Fruit fly (Drosophila melanogaster) whole organism, embryonic: Measurements from ENCODE around the gene Dph3.

Source experiments
- BEAF-32 ChIP-seq: fragments of 200-800 bp; sonication (Bioruptor generic); optimal IDR thresholded peaks from 3 replicates; lab custom pipeline; 2017; ENCODE audit warnings: missing biosample characterization, missing genetic modification characterization, mild to moderate bottlenecking, moderate library complexity, missing genetic modification reagents
- CG13123 ChIP-seq: fragments of 200-800 bp; sonication (Bioruptor generic); optimal IDR thresholded peaks from 2 replicates; lab custom pipeline; 2016; ENCODE audit warnings: missing biosample characterization, missing genetic modification characterization
- CG13424 ChIP-seq: fragments of 200-800 bp; sonication (Bioruptor generic); optimal IDR thresholded peaks from 2 replicates; lab custom pipeline; 2019; ENCODE audit warnings: missing biosample characterization, mild to moderate bottlenecking, missing genetic modification characterization, moderate library complexity
- CG1603 ChIP-seq: fragments of 200-800 bp; sonication (Bioruptor generic); optimal IDR thresholded peaks from 2 replicates; lab custom pipeline; 2019; ENCODE audit warnings: missing biosample characterization, mild to moderate bottlenecking, missing genetic modification characterization, moderate library complexity
- CG30403 ChIP-seq: fragments of 200-800 bp; sonication (Bioruptor generic); optimal IDR thresholded peaks from 3 replicates; lab custom pipeline; 2016; ENCODE audit warnings: missing biosample characterization, missing genetic modification characterization
- CG3065 ChIP-seq: fragments of 200-800 bp; sonication (Bioruptor generic); optimal IDR thresholded peaks from 2 replicates; lab custom pipeline; 2016; ENCODE audit warnings: missing biosample characterization, missing genetic modification characterization
- CG32772 ChIP-seq: fragments of 200-800 bp; sonication (Bioruptor generic); IDR thresholded peaks from 2 replicates; pipeline ENCODE4 v1.3.6; 2022; ENCODE audit warnings: missing biosample characterization, missing genetic modification characterization
- CG34224 ChIP-seq: fragments of 200-800 bp; sonication (Bioruptor generic); IDR thresholded peaks from 3 replicates; pipeline ENCODE4 v1.3.6; 2022; ENCODE audit warnings: missing biosample characterization, missing genetic modification characterization; ENCODE audit not compliant: partially characterized antibody
- CG42726 ChIP-seq: fragments of 200-800 bp; sonication (Bioruptor generic); IDR thresholded peaks from 2 replicates; pipeline ENCODE4 v1.3.6; 2022; ENCODE audit warnings: missing biosample characterization, missing genetic modification characterization; ENCODE audit not compliant: partially characterized antibody
- CG5245 ChIP-seq: fragments of 200-800 bp; sonication (Bioruptor generic); optimal IDR thresholded peaks from 3 replicates; lab custom pipeline; 2016; ENCODE audit warnings: missing biosample characterization, missing genetic modification characterization
- CG7357 ChIP-seq: fragments of 200-800 bp; sonication (Bioruptor generic); IDR thresholded peaks from 3 replicates; pipeline ENCODE4 v1.3.6; 2022; ENCODE audit warnings: missing biosample characterization, missing genetic modification characterization
- CG9797 ChIP-seq: fragments of 200-800 bp; sonication (Bioruptor generic); optimal IDR thresholded peaks from 3 replicates; lab custom pipeline; 2018; ENCODE audit warnings: missing biosample characterization, mild to moderate bottlenecking, missing genetic modification characterization
- Chrac-16 ChIP-seq: fragments of 200-800 bp; sonication (Bioruptor generic); optimal IDR thresholded peaks from 3 replicates; lab custom pipeline; 2016; ENCODE audit warnings: missing biosample characterization, missing genetic modification characterization
- Dek ChIP-seq: fragments of 200-800 bp; sonication (Bioruptor generic); optimal IDR thresholded peaks from 3 replicates; lab custom pipeline; 2019; ENCODE audit warnings: missing biosample characterization, mild to moderate bottlenecking, missing genetic modification characterization, moderate library complexity
- HmgD ChIP-seq: fragments of 200-800 bp; sonication (Bioruptor generic); optimal IDR thresholded peaks from 3 replicates; lab custom pipeline; 2016; ENCODE audit warnings: missing biosample characterization, missing genetic modification characterization
- Hsf ChIP-seq: fragments of 200-800 bp; sonication (Bioruptor generic); optimal IDR thresholded peaks from 3 replicates; lab custom pipeline; 2016; ENCODE audit warnings: missing biosample characterization, missing genetic modification characterization
- Lpt ChIP-seq: fragments of >200 bp; optimal IDR thresholded peaks from 2 replicates; lab custom pipeline; 2018; ENCODE audit warnings: missing biosample characterization, missing genetic modification characterization
- MESR4 ChIP-seq: fragments of 200-800 bp; sonication (Bioruptor generic); optimal IDR thresholded peaks from 2 replicates; lab custom pipeline; 2018; ENCODE audit warnings: missing biosample characterization, mild to moderate bottlenecking, missing genetic modification characterization, moderate library complexity
- Mrtf ChIP-seq: fragments of 200-800 bp; sonication (Bioruptor generic); IDR thresholded peaks from 3 replicates; pipeline ENCODE4 v1.3.6; 2022; ENCODE audit warnings: missing biosample characterization, missing genetic modification characterization
- NC2β ChIP-seq: fragments of 200-800 bp; sonication (Bioruptor generic); optimal IDR thresholded peaks from 2 replicates; lab custom pipeline; 2016; ENCODE audit warnings: missing biosample characterization, missing genetic modification characterization
- Sry-δ ChIP-seq: fragments of 200-800 bp; sonication (Bioruptor generic); optimal IDR thresholded peaks from 2 replicates; lab custom pipeline; 2016; ENCODE audit warnings: missing biosample characterization, missing genetic modification characterization
- crp ChIP-seq, 2 experiments: fragments of 200-800 bp; sonication (Bioruptor generic); optimal IDR thresholded peaks; 2 replicates in 1 of 2; 3 replicates in 1 of 2; lab custom pipeline; 2017; ENCODE audit warnings: missing biosample characterization in 2 of 2, missing genetic modification characterization in 2 of 2, mild to moderate bottlenecking in 1 of 2, moderate library complexity in 1 of 2
- cwo ChIP-seq: fragments of 200-800 bp; sonication (Bioruptor generic); optimal IDR thresholded peaks from 3 replicates; lab custom pipeline; 2017; ENCODE audit warnings: missing biosample characterization, missing genetic modification characterization, mild to moderate bottlenecking, moderate library complexity, missing genetic modification reagents
- dpn ChIP-seq, 2 experiments: fragments of 200-800 bp; sonication (Bioruptor generic); optimal IDR thresholded peaks; 3 replicates each; lab custom pipeline; 2016; ENCODE audit warnings: missing biosample characterization in 2 of 2, missing genetic modification characterization in 2 of 2
- emc ChIP-seq: fragments of 200-800 bp; sonication (Bioruptor generic); optimal IDR thresholded peaks from 2 replicates; lab custom pipeline; 2016; ENCODE audit warnings: missing biosample characterization, missing genetic modification characterization
- fd96Cb ChIP-seq: fragments of 200-800 bp; sonication (Bioruptor generic); optimal IDR thresholded peaks from 2 replicates; lab custom pipeline; 2018; ENCODE audit warnings: missing biosample characterization, mild to moderate bottlenecking, missing genetic modification characterization, moderate library complexity
- ftz-f1 ChIP-seq: fragments of 200-800 bp; sonication (Bioruptor generic); optimal IDR thresholded peaks from 2 replicates; lab custom pipeline; 2016; ENCODE audit warnings: missing biosample characterization, missing genetic modification characterization
- fu2 ChIP-seq: fragments of 200-800 bp; sonication (Bioruptor generic); optimal IDR thresholded peaks from 2 replicates; lab custom pipeline; 2016; ENCODE audit warnings: missing biosample characterization, missing genetic modification characterization
- gem ChIP-seq: fragments of 200-800 bp; sonication (Bioruptor generic); optimal IDR thresholded peaks from 2 replicates; lab custom pipeline; 2019; ENCODE audit warnings: missing biosample characterization, mild to moderate bottlenecking, missing genetic modification characterization, moderate library complexity
- grau ChIP-seq: fragments of 200-800 bp; optimal IDR thresholded peaks from 3 replicates; lab custom pipeline; 2019; ENCODE audit warnings: missing biosample characterization, mild to moderate bottlenecking, missing genetic modification characterization, moderate library complexity
- grn ChIP-seq: fragments of 200-800 bp; sonication (Bioruptor generic); optimal IDR thresholded peaks from 3 replicates; lab custom pipeline; 2017; ENCODE audit warnings: missing biosample characterization, missing genetic modification characterization
- gro ChIP-seq: fragments of 200-800 bp; sonication (Bioruptor generic); optimal IDR thresholded peaks from 2 replicates; lab custom pipeline; 2016; ENCODE audit warnings: missing biosample characterization, missing genetic modification characterization
- inv ChIP-seq: fragments of 200-800 bp; sonication (Bioruptor generic); IDR thresholded peaks from 2 replicates; pipeline ENCODE4 v1.3.6; 2022; ENCODE audit warnings: missing biosample characterization, missing genetic modification characterization; ENCODE audit not compliant: partially characterized antibody
- lov ChIP-seq, 2 experiments: fragments of 200-800 bp in 1 of 2; fragments of >200 bp in 1 of 2; sonication (Bioruptor generic) in 1 of 2; IDR thresholded peaks in 1 of 2; optimal IDR thresholded peaks in 1 of 2; 2 replicates in 1 of 2; 3 replicates in 1 of 2; pipeline versions ENCODE4 v1.3.6 to Lab custom; 2017 to 2022; ENCODE audit warnings: missing biosample characterization in 1 of 2, missing genetic modification characterization in 1 of 2
- mam ChIP-seq: fragments of 200-800 bp; sonication (Bioruptor generic); optimal IDR thresholded peaks from 3 replicates; lab custom pipeline; 2016; ENCODE audit warnings: missing biosample characterization, missing genetic modification characterization
- mld ChIP-seq: fragments of 200-800 bp; sonication (Bioruptor generic); IDR thresholded peaks from 3 replicates; pipeline ENCODE4 v1.3.6; 2022; ENCODE audit warnings: missing biosample characterization, missing genetic modification characterization; ENCODE audit not compliant: partially characterized antibody
- nau ChIP-seq: fragments of 200-800 bp; sonication (Bioruptor generic); optimal IDR thresholded peaks from 3 replicates; lab custom pipeline; 2017; ENCODE audit warnings: missing biosample characterization, mild to moderate bottlenecking, missing genetic modification characterization, missing genetic modification reagents
- nerfin-2 ChIP-seq: fragments of 200-800 bp; sonication (Bioruptor generic); IDR thresholded peaks from 2 replicates; pipeline ENCODE4 v1.3.6; 2022; ENCODE audit warnings: missing biosample characterization, missing genetic modification characterization; ENCODE audit not compliant: partially characterized antibody
- onecut ChIP-seq: fragments of 200-800 bp; sonication (Bioruptor generic); IDR thresholded peaks from 2 replicates; pipeline ENCODE4 v1.3.6; 2022; ENCODE audit warnings: missing biosample characterization, missing genetic modification characterization
- phol ChIP-seq: fragments of 200-800 bp; sonication (Bioruptor generic); optimal IDR thresholded peaks from 3 replicates; lab custom pipeline; 2018; ENCODE audit warnings: missing biosample characterization, mild to moderate bottlenecking, missing genetic modification characterization, moderate library complexity
- psq ChIP-seq: fragments of 200-800 bp; sonication (Bioruptor generic); optimal IDR thresholded peaks from 2 replicates; lab custom pipeline; 2017; ENCODE audit warnings: missing biosample characterization, missing genetic modification characterization
- repo ChIP-seq: fragments of 200-800 bp; sonication (Bioruptor generic); optimal IDR thresholded peaks from 2 replicates; lab custom pipeline; 2016; ENCODE audit warnings: missing biosample characterization, missing genetic modification characterization
- sisA ChIP-seq: fragments of 200-800 bp; sonication (Bioruptor generic); IDR thresholded peaks from 2 replicates; pipeline ENCODE4 v1.3.6; 2022; ENCODE audit warnings: missing biosample characterization, missing genetic modification characterization
- slou ChIP-seq: fragments of 200-800 bp; sonication (Bioruptor generic); optimal IDR thresholded peaks from 3 replicates; lab custom pipeline; 2016; ENCODE audit warnings: missing biosample characterization, missing genetic modification characterization
- sug ChIP-seq: fragments of 200-800 bp; optimal IDR thresholded peaks from 2 replicates; lab custom pipeline; 2019; ENCODE audit warnings: missing biosample characterization, mild to moderate bottlenecking, missing genetic modification characterization, moderate library complexity
- tap ChIP-seq: fragments of 200-800 bp; optimal IDR thresholded peaks from 3 replicates; lab custom pipeline; 2019; ENCODE audit warnings: missing biosample characterization, mild to moderate bottlenecking, missing genetic modification characterization, moderate library complexity
- unc-4 ChIP-seq: fragments of 200-800 bp; sonication (Bioruptor generic); IDR thresholded peaks from 2 replicates; pipeline ENCODE4 v1.3.6; 2022; ENCODE audit warnings: missing biosample characterization, missing genetic modification characterization; ENCODE audit not compliant: partially characterized antibody
- z ChIP-seq: fragments of 200-800 bp; sonication (Bioruptor generic); IDR thresholded peaks from 3 replicates; pipeline ENCODE4 v1.3.6; 2022; ENCODE audit warnings: missing biosample characterization, missing genetic modification characterization

Gene Dph3

dm6 chr3R:11243951-11244660 lies 12.4 kb downstream of the Dph3 start, which contains the start of the genes CG17734 and CG5214 (continued):
- TF ChIP-seq HmgD (GFP tag; lab: Kevin White, UChicago) (peak; percentile 53), ftz-f1 (peak; percentile 98), CG13424 (tag; lab: Kevin White, UChicago) (peak; percentile 28), mam (GFP tag; lab: Kevin White, UChicago) (peak; percentile 6), sug (tag; lab: Kevin White, UChicago) (peak; percentile 58), fd96Cb (tag; lab: Kevin White, UChicago) (no peak), CG34224 (GFP tag; lab: Robert Waterston, UW) (peak; percentile 69), Mrtf (no peak), emc (GFP tag; lab: Kevin White, UChicago) (no peak), nerfin-2 (no peak), Lpt (no peak), crp (GFP tag; optimal IDR thresholded peaks at IDR 0.05; lab: Kevin White, UChicago) (peak in 1 of 2 experiments; percentile 72), onecut (GFP tag; lab: Robert Waterston, UW) (0 out of 2 replicates have a peak, but pooled peaks have one; percentile 13), phol (tag; lab: Kevin White, UChicago) (no peak), inv (GFP tag; lab: Robert Waterston, UW) (peak; percentile 71), nau (GFP tag; lab: Kevin White, UChicago) (no peak), z (no peak), grn (GFP tag; lab: Kevin White, UChicago) (no peak), Dek (peak; percentile 43), dpn (GFP tag; optimal IDR thresholded peaks at IDR 0.05; lab: Kevin White, UChicago) (peak; percentile 0 to 54), MESR4 (peak; percentile 63), gem (peak; percentile 46), repo (no peak), psq (GFP tag; lab: Kevin White, UChicago) (no peak), slou (GFP tag; lab: Kevin White, UChicago) (peak; percentile 6), unc-4 (GFP tag; lab: Robert Waterston, UW) (peak; percentile 77), gro (GFP tag; lab: Kevin White, UChicago) (peak; percentile 71), Sry-δ (GFP tag; lab: Kevin White, UChicago) (peak; percentile 73), CG42726 (GFP tag; lab: Robert Waterston, UW) (0 out of 2 replicates have a peak, but pooled peaks have one; percentile 13), Chrac-16 (GFP tag; lab: Kevin White, UChicago) (no peak), CG1603 (tag; lab: Kevin White, UChicago) (peak; percentile 36), NC2β (GFP tag; lab: Kevin White, UChicago) (no peak), CG3065 (no peak), Hsf (peak; percentile 44), CG5245 (GFP tag; lab: Kevin White, UChicago) (peak; percentile 12), mld (GFP tag; lab: Robert Waterston, UW) (no peak), CG30403 (GFP tag; lab: Kevin White, UChicago) (peak; percentile 50), grau (tag; lab: Kevin White, UChicago) (no peak), lov (optimal IDR thresholded peaks at IDR 0.05; lab: Kevin White, UChicago) (no peak), lov (GFP tag; IDR thresholded peaks at IDR 0.05; lab: Robert Waterston, UW) (no peak), CG9797 (GFP tag; lab: Kevin White, UChicago) (peak; percentile 76), CG32772 (GFP tag; lab: Robert Waterston, UW) (no peak), cwo (no peak), tap (tag; lab: Kevin White, UChicago) (no peak), BEAF-32 (GFP tag; lab: Kevin White, UChicago) (peak; percentile 88), fu2 (GFP tag; lab: Kevin White, UChicago) (peak; percentile 34), CG7357 (GFP tag; lab: Robert Waterston, UW) (no peak), CG13123 (peak; percentile 13), sisA (no peak)
